In genomic region chrX:13755152-13755557, dm6 we compare ENCODE assay signal across 1 fruit fly cellular context.
TF ChIP-seq lines count a peak whose summit lies in the region.

Pdcd4 (minus strand) TSS chrX:13755406.

TF ChIP-seq in whole organism, embryonic, 481 proteins besides CTCF, POLR2A, EP300 and RAD21 (continued from another document):
- TF ChIP-seq insv (GFP tag; optimal IDR thresholded peaks at IDR 0.05; lab: Kevin White, UChicago) (peak in 1 of 2 experiments; percentile 1), CG15696 (tag; optimal IDR thresholded peaks at IDR 0.05; lab: Kevin White, UChicago) (no peak), pzg (GFP tag; optimal IDR thresholded peaks at IDR 0.05; lab: Kevin White, UChicago) (peak; percentile 41), rib (GFP tag; IDR thresholded peaks at IDR 0.05; lab: Robert Waterston, UW) (peak; percentile 42; the same call in 1 of the 2 replicates), Xrp1 (GFP tag; IDR thresholded peaks at IDR 0.05; lab: Robert Waterston, UW) (0 out of 2 replicates have a peak, but pooled peaks have one; percentile 26), zfh1 (GFP tag; IDR thresholded peaks at IDR 0.05; lab: Robert Waterston, UW) (peak; percentile 40; the same call in 1 of the 3 replicates), CG14710 (tag; optimal IDR thresholded peaks at IDR 0.05; lab: Kevin White, UChicago) (peak; percentile 66), stwl (tag; optimal IDR thresholded peaks at IDR 0.05; lab: Kevin White, UChicago) (peak; percentile 35), sisA (GFP tag; IDR thresholded peaks at IDR 0.05; lab: Robert Waterston, UW) (no peak), phol (tag; optimal IDR thresholded peaks at IDR 0.05; lab: Kevin White, UChicago) (no peak), bigmax (GFP tag; optimal IDR thresholded peaks at IDR 0.05; lab: Kevin White, UChicago) (peak; percentile 1), CG8281 (tag; optimal IDR thresholded peaks at IDR 0.05; lab: Kevin White, UChicago) (no peak), Dek (tag; optimal IDR thresholded peaks at IDR 0.05; lab: Kevin White, UChicago) (peak; percentile 33), Hr51 (GFP tag; optimal IDR thresholded peaks at IDR 0.05; lab: Kevin White, UChicago) (peak in 1 of 2 experiments; percentile 23)
